Worm (Caenorhabditis elegans): ENCODE data around the gene nhr-78.

The nhr-78 gene

ce11 chrIV:4284020-4284419 lies 6.3 kb upstream of the nhr-78 start, which contains the start of gene F15E6.6:
Gene F15E6.6, minus strand, starts transcription at chrIV:4284120.
- TF ChIP-seq daf-16 (GFP tag; optimal IDR thresholded peaks at IDR 0.05), result no peak
- peak; percentile 20 for TF ChIP-seq daf-16 (tag; optimal IDR thresholded peaks at IDR 0.05)
- TF ChIP-seq sdz-12 (GFP tag; optimal IDR thresholded peaks at IDR 0.05), result no peak

ce11 chrIV:4272167-4272566 lies 5.5 kb downstream of the nhr-78 start, which contains the start of gene F36A4.1:
Gene F36A4.1, plus strand, starts transcription at chrIV:4272467.
- TF ChIP-seq saeg-2 (GFP tag; IDR thresholded peaks at IDR 0.05) (no peak), set-16 (GFP tag; IDR thresholded peaks at IDR 0.05) (no peak), zag-1 (tag; optimal IDR thresholded peaks at IDR 0.05) (no peak), Y75B8A.6 (GFP tag; IDR thresholded peaks at IDR 0.05) (no peak), mxl-2 (GFP tag; conservative IDR thresholded peaks at IDR 0.05) (no peak), nhr-25 (tag; optimal IDR thresholded peaks at IDR 0.05; ENCODE audit: borderline replicate concordance, insufficient read depth) (no peak), fkh-10 (GFP tag; optimal IDR thresholded peaks at IDR 0.05) (no peak), nhr-28 (tag; optimal IDR thresholded peaks at IDR 0.05) (no peak), ces-1 (GFP tag; optimal IDR thresholded peaks at IDR 0.05) (no peak), ceh-32 (tag; optimal IDR thresholded peaks at IDR 0.05; ENCODE audit: poor library complexity) (no peak), snpc-1.2 (GFP tag; IDR thresholded peaks at IDR 0.05) (no peak), tra-1 (GFP tag; IDR thresholded peaks at IDR 0.05) (no peak), lir-3 (tag; optimal IDR thresholded peaks at IDR 0.05) (no peak), hlh-11 (tag; optimal IDR thresholded peaks at IDR 0.05) (no peak), F10B5.3 (tag; optimal IDR thresholded peaks at IDR 0.05) (no peak), dpl-1 (GFP tag; optimal IDR thresholded peaks at IDR 0.05) (no peak)

- TF ChIP-seq zip-11 (GFP tag; IDR thresholded peaks at IDR 0.05), result no peak
Observed at ce11 chrIV:4270925-4271324, 6.8 kb downstream of the nhr-78 start, which contains the start of gene F36A4.2. Gene F36A4.2, plus strand, starts transcription at chrIV:4271225.

- TF ChIP-seq set-16 (GFP tag; IDR thresholded peaks at IDR 0.05) (no peak), php-3 (GFP tag; IDR thresholded peaks at IDR 0.05) (no peak), unc-62 (GFP tag; optimal IDR thresholded peaks at IDR 0.05 in 1 of 2) (peak in 1 of 2 experiments; percentile 73), unc-62 (tag; optimal IDR thresholded peaks at IDR 0.05) (no peak), T26A8.4 (GFP tag; IDR thresholded peaks at IDR 0.05) (no peak)
Observed at ce11 chrIV:4269308-4269707, 8.4 kb downstream of the nhr-78 start, which contains the start of gene F36A4.3. Gene F36A4.3, plus strand, starts transcription at chrIV:4269608.

- TF ChIP-seq F10B5.3 (tag; optimal IDR thresholded peaks at IDR 0.05), result no peak
- TF ChIP-seq lin-29 (GFP tag; IDR thresholded peaks at IDR 0.05), result no peak
- no peak for TF ChIP-seq rbr-2 (tag; optimal IDR thresholded peaks at IDR 0.05)
- TF ChIP-seq nhr-41 (GFP tag; IDR thresholded peaks at IDR 0.05), result no peak
- TF ChIP-seq nhr-77 (tag; optimal IDR thresholded peaks at IDR 0.05), result no peak
- no peak for TF ChIP-seq nhr-6 (tag; optimal IDR thresholded peaks at IDR 0.05)
- TF ChIP-seq ceh-28 (tag; optimal IDR thresholded peaks at IDR 0.05), result no peak
- no peak for TF ChIP-seq hmg-1.1 (GFP tag; IDR thresholded peaks at IDR 0.05)
- TF ChIP-seq zag-1 (tag; optimal IDR thresholded peaks at IDR 0.05), result no peak
- no peak for TF ChIP-seq vab-7 (GFP tag; IDR thresholded peaks at IDR 0.05)
- TF ChIP-seq tag-97 (GFP tag; IDR thresholded peaks at IDR 0.05), result no peak
- no peak for TF ChIP-seq mdl-1 (tag; optimal IDR thresholded peaks at IDR 0.05)
- TF ChIP-seq ztf-11 (tag; optimal IDR thresholded peaks at IDR 0.05), result no peak
- TF ChIP-seq hlh-30 (tag; optimal IDR thresholded peaks at IDR 0.05; ENCODE audit: insufficient read depth), result no peak
- no peak for TF ChIP-seq mxl-3 (GFP tag; optimal IDR thresholded peaks at IDR 0.05)
Observed at ce11 chrIV:4267320-4267719, 10.4 kb downstream of the nhr-78 start, which contains the start of gene F36A4.4. Gene F36A4.4, plus strand, starts transcription at chrIV:4267620.
